Fruit fly (Drosophila melanogaster): ENCODE measurements around the gene Rbfox1.

- TF ChIP-seq CG17806 (tag; optimal IDR thresholded peaks at IDR 0.05) = peak; percentile 59
- TF ChIP-seq Pif1A (GFP tag; optimal IDR thresholded peaks at IDR 0.05) = peak; percentile 0
- TF ChIP-seq Ets98B (GFP tag; IDR thresholded peaks at IDR 0.05) = no peak
- TF ChIP-seq CG14655 (GFP tag; optimal IDR thresholded peaks at IDR 0.05) = no peak
- no peak for TF ChIP-seq D1 (tag; optimal IDR thresholded peaks at IDR 0.05)
- TF ChIP-seq EcR (GFP tag; optimal IDR thresholded peaks at IDR 0.05) = no peak
- TF ChIP-seq CG10348 (GFP tag; IDR thresholded peaks at IDR 0.05) = no peak
- peak; percentile 50 for TF ChIP-seq CG34367 (tag; optimal IDR thresholded peaks at IDR 0.05)
- no peak for TF ChIP-seq CG8301 (tag; optimal IDR thresholded peaks at IDR 0.05)
- peak; percentile 69 for TF ChIP-seq CG8159 (tag; optimal IDR thresholded peaks at IDR 0.05)
Measured at dm6 chr3L:10525641-10526382, 44.6 kb downstream of the Rbfox1 start.

All from whole organism, pupa.